Worm (Caenorhabditis elegans): ENCODE measurements around the gene nhr-30.

Gene nhr-30

DNA sequence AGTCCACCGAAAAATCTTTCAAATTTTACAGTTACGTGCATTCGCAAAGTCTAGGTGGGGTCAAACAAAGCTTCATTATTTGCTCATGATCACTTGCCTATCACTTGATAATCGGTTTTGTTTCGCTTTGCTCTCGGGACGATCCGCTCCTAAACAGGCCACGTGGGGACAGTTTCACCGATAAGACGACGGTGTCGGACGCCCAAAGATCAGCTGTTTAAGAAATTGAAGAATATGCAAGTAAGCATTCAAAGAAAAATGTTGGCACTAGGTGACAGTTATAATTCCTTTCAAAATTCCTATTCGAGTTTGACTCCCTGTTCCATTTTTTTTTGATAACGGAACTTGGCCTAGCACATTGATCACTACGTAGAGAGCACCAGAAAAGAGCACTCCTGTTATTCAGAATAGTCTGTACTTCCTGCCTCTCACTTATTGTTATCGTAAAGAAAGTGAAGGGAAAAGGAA, 35.0 kb downstream of the nhr-30 start (continued):
- TF ChIP-seq attf-6 (GFP tag; IDR thresholded peaks at IDR 0.05) (no peak), F39B2.1 (GFP tag; IDR thresholded peaks at IDR 0.05) (no peak), snpc-1.3 (tag; optimal IDR thresholded peaks at IDR 0.05; ENCODE audit: insufficient read depth) (no peak), hrde-1 (tag; optimal IDR thresholded peaks at IDR 0.05; ENCODE audit: borderline replicate concordance) (no peak), ZK185.1 (tag; optimal IDR thresholded peaks at IDR 0.05; ENCODE audit: poor library complexity, severe bottlenecking) (peak; percentile 19), mcd-1 (GFP tag; IDR thresholded peaks at IDR 0.05) (0 out of 2 replicates have a peak, but pooled peaks have one; percentile 6), F57C9.4 (tag; optimal IDR thresholded peaks at IDR 0.05) (no peak), unc-62 (GFP tag; optimal IDR thresholded peaks at IDR 0.05) (no peak), aptf-3 (GFP tag; IDR thresholded peaks at IDR 0.05) (no peak), nfya-1 (tag; optimal IDR thresholded peaks at IDR 0.05; ENCODE audit: borderline replicate concordance, insufficient read depth) (no peak), snpc-1.1 (tag; optimal IDR thresholded peaks at IDR 0.05; ENCODE audit: insufficient read depth) (no peak), Y56A3A.18 (GFP tag; IDR thresholded peaks at IDR 0.05) (no peak), mes-4 (tag; optimal IDR thresholded peaks at IDR 0.05) (no peak), madf-6 (GFP tag; IDR thresholded peaks at IDR 0.05) (no peak), ets-4 (GFP tag; optimal IDR thresholded peaks at IDR 0.05) (peak; percentile 92), Y67H2A.10 (GFP tag; conservative IDR thresholded peaks at IDR 0.05) (no peak), madf-10 (tag; optimal IDR thresholded peaks at IDR 0.05) (no peak), ztf-6 (GFP tag; IDR thresholded peaks at IDR 0.05) (no peak), Y95B8A.8 (GFP tag; IDR thresholded peaks at IDR 0.05) (0 out of 2 replicates have a peak, but pooled peaks have one; percentile 36), nhr-120 (GFP tag; IDR thresholded peaks at IDR 0.05) (no peak), B0336.3 (GFP tag; IDR thresholded peaks at IDR 0.05) (peak; percentile 72), F22D6.2 (tag; optimal IDR thresholded peaks at IDR 0.05) (no peak), ceh-27 (GFP tag; optimal IDR thresholded peaks at IDR 0.05) (no peak), ceh-58 (GFP tag; IDR thresholded peaks at IDR 0.05) (no peak), C17E4.6 (GFP tag; IDR thresholded peaks at IDR 0.05) (no peak), lsy-27 (tag; optimal IDR thresholded peaks at IDR 0.05; ENCODE audit: borderline replicate concordance, insufficient read depth) (no peak), T26A5.8 (tag; optimal IDR thresholded peaks at IDR 0.05) (no peak), C06A6.2 (GFP tag; conservative IDR thresholded peaks at IDR 0.05) (no peak), B0019.2 (GFP tag; conservative IDR thresholded peaks at IDR 0.05) (no peak), atf-7 (tag; optimal IDR thresholded peaks at IDR 0.05) (peak; percentile 88), F55B11.4 (tag; optimal IDR thresholded peaks at IDR 0.05; ENCODE audit: borderline replicate concordance, insufficient read depth) (no peak), snpc-3.4 (tag; optimal IDR thresholded peaks at IDR 0.05) (no peak), dpl-1 (GFP tag; optimal IDR thresholded peaks at IDR 0.05) (no peak), somi-1 (GFP tag; optimal IDR thresholded peaks at IDR 0.05) (no peak), lin-54 (GFP tag; optimal IDR thresholded peaks at IDR 0.05) (peak; percentile 40), akir-1 (GFP tag; optimal IDR thresholded peaks at IDR 0.05) (no peak), xnd-1 (tag; optimal IDR thresholded peaks at IDR 0.05) (no peak), tbp1 (GFP tag; optimal IDR thresholded peaks at IDR 0.05) (peak; percentile 31), ekl-4 (GFP tag; IDR thresholded peaks at IDR 0.05) (no peak), B0261.1 (tag; optimal IDR thresholded peaks at IDR 0.05) (no peak), madf-8 (GFP tag; conservative IDR thresholded peaks at IDR 0.05) (no peak), lin-35 (GFP tag; optimal IDR thresholded peaks at IDR 0.05) (no peak), aptf-2 (GFP tag; conservative IDR thresholded peaks at IDR 0.05) (no peak), dpff-1 (tag; optimal IDR thresholded peaks at IDR 0.05) (no peak), F52B5.7 (tag; optimal IDR thresholded peaks at IDR 0.05) (no peak), cebp-2 (GFP tag; IDR thresholded peaks at IDR 0.05) (no peak), snpc-4 (GFP tag; optimal IDR thresholded peaks at IDR 0.05) (no peak), snpc-4 (tag; optimal IDR thresholded peaks at IDR 0.05) (peak in 2 of 4 experiments; percentile 24 to 37)
